Worm (Caenorhabditis elegans) whole organism, early embryonic: ENCODE results near the gene dgk-3.

Experiments used
- B0310.2 ChIP-seq: sonication (generic microtip); optimal IDR thresholded peaks from 2 replicates; lab custom pipeline; 2016; ENCODE audit warnings: mild to moderate bottlenecking, missing genetic modification characterization, missing compliant biosample characterization
- aly-1 ChIP-seq: sonication (generic microtip); optimal IDR thresholded peaks from 2 replicates; lab custom pipeline; 2016; ENCODE audit warnings: missing genetic modification characterization, missing compliant biosample characterization
- ama-1 ChIP-seq: fragments of 150-350 bp; optimal IDR thresholded peaks from 2 replicates; lab custom pipeline; 2014
- ceh-13 ChIP-seq: fragments of 200-800 bp; sonication (Bioruptor generic); optimal IDR thresholded peaks from 2 replicates; lab custom pipeline; 2018; ENCODE audit warnings: mild to moderate bottlenecking, missing genetic modification characterization, missing compliant biosample characterization
- ceh-36 ChIP-seq: sonication (generic microtip); optimal IDR thresholded peaks from 2 replicates; lab custom pipeline; 2016; ENCODE audit warnings: missing genetic modification characterization, inconsistent platforms, missing compliant biosample characterization
- hmbx-1 ChIP-seq: sonication (generic microtip); optimal IDR thresholded peaks from 2 replicates; lab custom pipeline; 2016; ENCODE audit warnings: mild to moderate bottlenecking, missing genetic modification characterization, missing compliant biosample characterization
- hmg-4 ChIP-seq: fragments of 200-800 bp; sonication (Bioruptor generic); optimal IDR thresholded peaks from 2 replicates; lab custom pipeline; 2018; ENCODE audit warnings: mild to moderate bottlenecking, missing genetic modification characterization, missing compliant biosample characterization
- scrt-1 ChIP-seq: fragments of 200-800 bp; sonication (Bioruptor generic); IDR thresholded peaks from 2 replicates; pipeline ENCODE4 v1.3.6; 2022; ENCODE audit warnings: missing genetic modification characterization, missing compliant biosample characterization
- tra-4 ChIP-seq: sonication (generic microtip); optimal IDR thresholded peaks from 2 replicates; lab custom pipeline; 2017; ENCODE audit warnings: missing genetic modification characterization, missing compliant biosample characterization

ce11 chrIII:9206185-9206584, 43.3 kb downstream of the dgk-3 start, which contains the start of gene ZC84.1:
- no peak for TF ChIP-seq ceh-36 (tag; lab: Kevin White, UChicago)
- TF ChIP-seq ama-1, result no peak
- TF ChIP-seq scrt-1, result no peak
- no peak for TF ChIP-seq hmbx-1
- TF ChIP-seq hmg-4 (GFP tag; lab: Kevin White, UChicago), result no peak
- TF ChIP-seq ceh-13 (GFP tag; lab: Kevin White, UChicago), result no peak
- no peak for TF ChIP-seq tra-4
- no peak for TF ChIP-seq aly-1
- TF ChIP-seq B0310.2, result no peak
